Worm (Caenorhabditis elegans) whole organism, L2 larva: ENCODE results near the gene sut-2.

Experiments used
- R02D3.7 ChIP-seq: fragments of 150-350 bp; optimal IDR thresholded peaks from 2 replicates; lab custom pipeline; 2014; ENCODE audit warnings: missing biosample characterization, missing genetic modification characterization
- ZK546.5 ChIP-seq: sonication (generic microtip); optimal IDR thresholded peaks from 2 replicates; lab custom pipeline; 2017; ENCODE audit warnings: missing biosample characterization, missing genetic modification characterization
- alr-1 ChIP-seq: fragments of 150-350 bp; optimal IDR thresholded peaks from 2 replicates; lab custom pipeline; 2014; ENCODE audit warnings: missing biosample characterization, missing genetic modification characterization
- blmp-1 ChIP-seq: sonication (generic microtip); optimal IDR thresholded peaks from 2 replicates; lab custom pipeline; 2017; ENCODE audit warnings: missing genetic modification characterization, mild to moderate bottlenecking, missing compliant biosample characterization, antibody characterized with exemption, moderate library complexity; ENCODE audit not compliant: insufficient read depth
- nhr-11 ChIP-seq: fragments of 150-350 bp; optimal IDR thresholded peaks from 2 replicates; lab custom pipeline; 2014; ENCODE audit warnings: missing biosample characterization, missing genetic modification characterization
- nhr-25 ChIP-seq: fragments of 150-350 bp; sonication (generic microtip); optimal IDR thresholded peaks from 3 replicates; lab custom pipeline; 2014; ENCODE audit warnings: missing biosample characterization, missing genetic modification characterization
- ztf-1 ChIP-seq: fragments of 200-800 bp; sonication (Bioruptor generic); conservative IDR thresholded peaks from 2 replicates; pipeline ENCODE4 v1.3.6; 2022; ENCODE audit warnings: missing genetic modification characterization, missing compliant biosample characterization

ce11 chrV:4580594-4580993 is 10.7 kb upstream of the sut-2 start:
- no peak for TF ChIP-seq alr-1 (tag; lab: Kevin White, UChicago)
- no peak for TF ChIP-seq ztf-1
- no peak for TF ChIP-seq nhr-11 (tag; lab: Kevin White, UChicago)
- TF ChIP-seq nhr-25 (tag; lab: Kevin White, UChicago), result no peak
- no peak for TF ChIP-seq ZK546.5 (tag; lab: Kevin White, UChicago)
- TF ChIP-seq blmp-1 (tag; lab: Kevin White, UChicago), result no peak
- TF ChIP-seq R02D3.7, result no peak
